Worm (Caenorhabditis elegans): ENCODE measurements around the gene klp-7.

DNA sequence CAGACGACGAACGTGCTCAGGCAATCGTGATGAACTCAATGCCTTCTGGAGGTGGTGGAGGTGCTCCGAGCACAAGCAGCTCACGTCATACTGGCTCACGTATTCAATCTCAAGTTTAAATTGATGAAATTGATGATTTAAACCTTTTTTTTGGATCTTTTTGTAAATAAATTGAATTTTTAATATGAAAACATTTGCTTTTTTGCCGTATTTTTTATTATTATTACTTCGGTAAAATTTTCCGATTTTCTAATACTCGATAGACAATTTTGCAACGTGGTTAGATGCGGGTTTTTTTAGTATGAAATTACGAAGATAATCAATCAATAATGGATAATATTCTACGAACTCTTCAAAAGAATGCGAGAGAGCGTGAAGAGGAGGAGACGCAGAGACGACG is 52.3 kb downstream of the klp-7 start, which contains the start of gene oxi-1:
- no peak for TF ChIP-seq ceh-28 (tag; optimal IDR thresholded peaks at IDR 0.05)
- no peak for TF ChIP-seq nhr-48 (tag; optimal IDR thresholded peaks at IDR 0.05)
- no peak for TF ChIP-seq hmg-1.1 (GFP tag; IDR thresholded peaks at IDR 0.05)
- TF ChIP-seq hlh-30 (tag; optimal IDR thresholded peaks at IDR 0.05; ENCODE audit: insufficient read depth), result no peak
- TF ChIP-seq zip-2 (tag; optimal IDR thresholded peaks at IDR 0.05), result no peak
- no peak for TF ChIP-seq mes-2 (tag; optimal IDR thresholded peaks at IDR 0.05; ENCODE audit: poor library complexity, severe bottlenecking)
- no peak for TF ChIP-seq nhr-237 (tag; optimal IDR thresholded peaks at IDR 0.05)
- TF ChIP-seq unc-62 (GFP tag; optimal IDR thresholded peaks at IDR 0.05 in 1 of 2), result no peak
- TF ChIP-seq unc-62 (tag; optimal IDR thresholded peaks at IDR 0.05), result no peak
- no peak for TF ChIP-seq lir-3 (tag; optimal IDR thresholded peaks at IDR 0.05)
- TF ChIP-seq ama-1 (optimal IDR thresholded peaks at IDR 0.05), result no peak
